Fruit fly (Drosophila melanogaster): Measurements from ENCODE around the gene Kmn1.
A peak's percentile ranks its signal among the peaks of the same experiment; 100 is the strongest.

Kmn1 gene

dm6 chrX:11576540-11576939 is 4.3 kb upstream of the Kmn1 start, which contains the start of gene CG11695:
TSS of gene CG11695 (plus strand) at chrX:11576883.
- peak; percentile 54 for TF ChIP-seq noc (tag; optimal IDR thresholded peaks at IDR 0.05)

- no peak for TF ChIP-seq noc (tag; optimal IDR thresholded peaks at IDR 0.05)
Observed at dm6 chrX:11573529-11573928, 1.3 kb upstream of the Kmn1 start, which contains the start of gene CG11696. TSS of gene CG11696 (plus strand) at chrX:11573731.

- TF ChIP-seq noc (tag; optimal IDR thresholded peaks at IDR 0.05): peak; percentile 67
Observed at dm6 chrX:11569956-11570695, 2.1 kb downstream of the Kmn1 start, which contains the start of the genes Polr2A and CG11699. TSS of gene Polr2A (minus strand) at chrX:11570326. TSS of gene CG11699 (plus strand) at chrX:11570621.

DNA sequence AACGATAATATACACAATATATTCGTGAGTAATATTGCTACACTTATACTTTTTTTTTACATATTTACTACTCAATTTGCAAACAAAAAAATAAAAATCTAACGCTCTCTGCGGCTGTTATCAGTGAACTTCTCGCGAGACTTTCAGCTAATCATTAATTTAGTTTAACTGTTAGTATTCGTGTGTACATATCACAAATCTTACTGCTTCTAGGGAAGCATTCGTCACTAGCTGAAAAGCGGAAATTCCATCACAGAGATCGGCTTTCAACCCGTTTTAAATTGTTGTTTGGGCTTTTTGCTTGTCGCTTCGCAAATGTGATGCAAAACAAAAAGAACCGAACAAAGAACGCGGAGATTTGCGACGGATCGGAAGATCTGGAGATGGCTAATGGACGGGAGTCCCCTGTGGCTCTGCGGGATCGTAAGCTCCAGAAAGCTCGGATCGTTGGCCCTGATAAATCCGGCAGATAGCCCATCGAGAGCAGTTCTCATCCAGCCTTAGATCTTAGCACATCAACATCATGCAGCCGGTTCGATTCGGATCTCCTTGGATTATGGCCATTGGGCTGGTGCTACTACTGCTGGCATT is 10.7 kb downstream of the Kmn1 start, which contains the start of gene PGRP-SA:
PGRP-SA (plus strand) TSS at position 194 of the 591 bp plus-strand sequence.
- peak; percentile 59 for TF ChIP-seq noc (tag; optimal IDR thresholded peaks at IDR 0.05)

DNA sequence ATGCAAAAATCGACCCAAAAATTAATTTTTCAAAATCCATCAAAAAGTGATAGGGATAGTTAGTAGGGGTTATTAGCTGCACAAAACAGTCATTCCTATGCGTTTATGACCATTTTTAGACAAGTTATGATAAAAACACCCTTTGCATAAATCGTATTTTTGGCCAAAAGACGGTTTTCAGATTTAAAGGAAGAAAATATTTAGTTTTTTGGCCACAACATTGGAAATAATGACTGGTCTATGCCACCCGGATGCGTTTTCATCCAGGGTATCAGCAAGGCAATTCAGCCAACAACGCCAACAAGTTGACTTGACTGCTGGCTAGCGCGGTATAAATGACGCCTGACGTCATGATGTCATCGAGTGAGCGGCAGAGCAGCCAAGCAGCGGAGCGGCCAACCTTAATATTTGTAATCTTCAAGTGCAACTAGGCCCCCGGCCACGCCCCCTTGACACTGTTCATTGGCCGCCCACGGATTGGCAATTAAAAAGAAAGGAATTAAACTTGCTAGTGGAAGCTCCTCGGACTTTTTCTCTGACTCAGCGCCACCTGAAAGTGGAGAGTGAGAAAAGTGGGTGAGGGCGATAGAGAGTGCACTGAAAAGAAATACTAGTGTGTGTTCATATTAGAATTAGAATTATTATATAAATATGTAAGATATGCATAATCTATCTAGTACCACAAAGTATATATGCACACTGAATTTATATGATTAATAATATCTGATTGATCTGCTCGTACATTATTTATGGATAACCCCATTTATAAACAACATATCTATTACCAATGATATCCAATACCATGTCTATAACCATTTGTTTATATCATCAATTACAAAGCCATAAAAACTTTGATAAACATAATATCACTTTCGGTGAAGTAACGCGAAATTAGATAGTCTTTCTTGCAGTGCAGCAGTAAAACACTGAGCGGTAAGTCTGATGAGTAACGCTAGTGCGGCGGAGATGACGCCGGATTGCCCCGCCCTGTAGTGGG is 12.2 kb downstream of the Kmn1 start:
- TF ChIP-seq noc (tag; optimal IDR thresholded peaks at IDR 0.05): peak; percentile 97

DNA sequence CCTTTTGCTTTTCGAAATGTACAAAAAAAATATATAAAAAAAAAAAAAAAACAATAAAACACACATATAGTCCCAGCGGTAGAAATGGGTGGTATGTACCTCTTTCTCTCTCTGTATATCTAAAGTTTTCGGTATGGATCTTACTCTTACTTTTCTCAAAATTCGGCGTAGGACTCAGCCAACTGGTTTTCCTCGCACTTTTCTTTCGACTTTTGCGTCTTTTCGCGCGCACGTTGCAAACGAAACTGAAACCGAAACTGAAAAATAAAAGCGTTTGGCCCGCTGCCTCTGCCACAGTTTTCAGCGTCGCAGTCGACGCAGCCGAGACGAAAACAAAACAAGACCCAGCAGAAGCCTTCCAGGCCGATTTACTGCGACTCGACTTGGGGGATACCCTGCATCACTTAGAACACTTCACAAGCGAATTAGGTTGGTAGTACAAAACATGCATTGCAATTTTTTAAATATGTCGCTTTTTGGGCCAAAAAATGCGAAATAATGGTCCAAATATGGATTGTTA is 13.8 kb downstream of the Kmn1 start, which contains the start of gene CG1572:
CG1572 (minus strand) TSS at position 266 of the 520 bp plus-strand sequence.
- TF ChIP-seq noc (tag; optimal IDR thresholded peaks at IDR 0.05): no peak

DNA sequence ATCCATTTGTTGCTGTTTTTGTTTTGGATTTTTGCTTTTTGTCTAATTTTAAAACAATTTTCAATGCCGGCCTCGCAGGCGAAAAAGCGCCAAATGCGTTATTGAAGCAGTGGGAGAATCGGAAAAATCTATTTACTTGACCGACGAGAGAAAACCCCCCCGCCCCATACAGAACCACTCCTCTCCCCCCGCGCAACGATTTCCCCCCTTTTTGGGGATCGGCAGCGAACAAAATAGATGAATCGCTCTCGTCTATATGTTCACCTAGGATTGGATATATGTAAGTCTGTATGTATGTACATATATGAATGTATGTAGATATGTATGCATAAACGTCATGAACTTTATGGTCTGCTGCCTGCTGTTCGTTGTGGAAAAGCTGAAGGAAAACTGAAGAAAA is 15.5 kb downstream of the Kmn1 start:
- no peak for TF ChIP-seq noc (tag; optimal IDR thresholded peaks at IDR 0.05)

DNA sequence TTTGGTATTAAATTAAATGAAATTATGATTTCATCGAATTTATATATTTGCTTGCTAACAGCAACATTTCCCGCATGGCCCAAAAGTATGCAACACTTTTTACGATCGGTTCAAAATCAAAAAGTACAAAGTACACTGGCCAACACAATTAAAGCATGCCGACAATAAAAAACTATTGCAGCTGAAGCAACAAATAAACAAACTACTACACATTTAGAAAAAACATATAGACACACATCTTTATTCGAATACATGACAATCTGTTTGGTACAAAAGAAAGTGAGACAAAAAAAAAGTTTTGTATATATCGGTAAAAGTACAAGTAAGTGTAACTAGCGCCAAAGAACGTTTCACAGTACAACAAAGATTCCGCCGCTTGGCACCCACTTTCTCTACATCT is 17.2 kb downstream of the Kmn1 start:
- TF ChIP-seq noc (tag; optimal IDR thresholded peaks at IDR 0.05): no peak

DNA sequence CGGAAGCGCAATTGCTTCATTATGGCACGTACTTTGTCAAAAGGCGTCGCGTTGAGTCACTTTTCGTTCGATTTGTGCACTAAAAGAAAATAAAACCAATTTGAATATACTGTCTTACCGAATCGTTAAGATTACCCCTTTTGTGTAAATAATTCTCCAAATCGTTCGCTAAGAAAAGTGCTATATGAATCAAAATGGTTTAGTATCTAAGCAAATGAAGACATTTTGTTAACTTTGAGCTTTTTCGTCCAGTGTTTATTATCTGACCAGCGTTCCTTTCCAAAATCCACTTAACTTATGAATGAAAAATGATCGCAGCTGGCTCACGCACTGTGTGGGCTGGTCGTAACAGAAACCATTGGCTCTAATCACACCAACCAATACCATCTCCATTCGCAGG is 22.2 kb downstream of the Kmn1 start:
- TF ChIP-seq noc (tag; optimal IDR thresholded peaks at IDR 0.05): peak; percentile 41

DNA sequence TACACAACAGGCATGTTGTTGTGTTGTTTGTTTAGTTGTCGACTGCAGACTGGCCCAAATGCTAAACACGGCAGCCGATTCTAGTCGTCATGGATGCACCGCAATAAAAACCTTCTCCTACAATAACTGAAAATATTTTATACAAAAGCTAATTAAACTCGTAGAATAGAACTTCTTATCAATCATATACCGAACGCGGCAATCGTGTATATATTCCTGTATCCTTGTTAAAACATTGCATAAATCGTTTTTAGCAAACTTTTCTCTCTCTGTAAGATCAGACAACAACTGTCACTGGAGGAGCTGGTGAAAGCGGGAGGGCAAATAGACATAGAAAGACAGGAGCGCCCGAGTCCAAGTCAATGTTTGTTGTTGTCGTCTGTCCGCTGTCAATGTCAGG is 23.5 kb downstream of the Kmn1 start:
- TF ChIP-seq noc (tag; optimal IDR thresholded peaks at IDR 0.05): no peak

DNA sequence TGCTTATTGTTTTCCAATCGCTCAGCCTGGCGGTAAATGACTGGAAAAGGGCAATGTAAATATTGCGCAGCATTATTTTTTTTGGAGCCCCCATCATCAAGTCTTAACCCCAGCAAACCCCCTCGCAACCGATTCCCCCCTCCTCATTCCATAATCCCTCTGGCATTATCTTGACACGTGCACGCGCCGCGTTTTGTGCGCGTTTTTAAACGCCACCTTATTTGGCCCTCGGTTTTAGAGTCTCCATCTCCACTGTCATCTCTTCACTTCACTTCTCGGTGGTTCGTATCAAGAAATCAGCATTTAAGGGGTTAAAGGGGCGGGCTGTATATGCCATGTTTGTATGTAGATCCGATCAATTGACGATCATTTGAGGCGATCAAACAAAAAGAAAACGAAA is 25.3 kb downstream of the Kmn1 start:
- TF ChIP-seq noc (tag; optimal IDR thresholded peaks at IDR 0.05): no peak

DNA sequence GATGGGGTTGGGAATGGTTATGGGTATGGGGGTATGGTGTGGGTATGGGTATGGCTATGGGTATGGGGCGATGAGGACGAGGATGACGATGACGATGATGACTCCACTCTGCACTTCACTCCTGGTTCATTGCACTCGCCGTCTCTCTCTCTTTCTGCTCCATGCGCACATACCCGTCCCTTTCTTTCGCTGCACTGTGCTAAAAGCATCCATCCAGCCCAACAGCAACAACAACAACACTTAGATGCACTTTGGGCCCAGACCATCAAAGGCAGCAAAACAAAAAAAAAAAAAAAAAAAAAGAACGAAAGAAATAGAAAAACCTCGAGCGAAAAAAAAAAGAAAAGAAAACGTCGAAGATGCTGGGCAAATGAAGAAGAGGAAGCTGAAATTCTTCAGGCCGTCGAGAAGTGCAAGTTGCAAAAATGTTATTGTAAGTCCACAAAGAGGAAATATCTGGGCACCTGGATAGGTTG is 27.3 kb downstream of the Kmn1 start:
- no peak for TF ChIP-seq noc (tag; optimal IDR thresholded peaks at IDR 0.05)

DNA sequence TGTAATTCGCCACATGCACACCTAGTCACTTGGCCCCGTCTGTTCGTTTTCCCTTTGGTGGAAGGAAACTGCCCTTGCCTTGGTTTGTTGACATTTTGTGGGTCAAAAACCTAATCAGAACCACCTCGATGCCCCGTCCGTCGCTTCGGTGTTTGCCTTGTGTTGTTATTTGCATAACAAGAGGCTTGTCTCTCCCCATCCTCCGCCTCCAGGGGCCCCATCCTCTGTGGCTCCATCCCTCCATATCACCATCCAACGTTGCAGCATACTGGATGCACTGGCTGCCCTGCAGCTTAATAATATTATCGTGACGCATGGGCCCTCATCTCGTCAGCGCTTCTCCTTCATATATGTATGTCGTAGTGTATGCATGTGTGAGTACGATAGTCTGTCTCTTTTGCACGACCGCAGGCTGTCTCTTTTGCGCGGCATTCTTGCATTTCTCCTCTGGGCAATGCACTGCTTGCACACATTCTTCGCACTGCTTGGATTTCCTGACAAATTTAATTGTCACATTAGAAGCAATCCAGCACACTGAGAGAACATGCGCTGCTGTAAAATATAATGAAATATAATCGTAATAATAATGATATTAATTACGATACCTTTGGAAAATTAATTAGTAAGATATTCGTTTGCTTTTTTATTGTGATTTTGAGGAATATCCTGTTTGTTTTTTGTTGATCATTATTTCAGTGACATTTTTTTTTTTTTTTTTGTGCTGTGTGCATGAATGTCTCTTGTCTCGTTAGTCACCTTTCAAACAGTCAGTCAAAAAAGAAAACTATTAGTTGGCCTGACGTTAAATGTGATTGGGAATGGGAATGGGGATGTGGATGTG is 27.9 kb downstream of the Kmn1 start:
- no peak for TF ChIP-seq noc (tag; optimal IDR thresholded peaks at IDR 0.05)

- TF ChIP-seq noc (tag; optimal IDR thresholded peaks at IDR 0.05): no peak
Observed at dm6 chrX:11543318-11543717, 28.9 kb downstream of the Kmn1 start.

DNA sequence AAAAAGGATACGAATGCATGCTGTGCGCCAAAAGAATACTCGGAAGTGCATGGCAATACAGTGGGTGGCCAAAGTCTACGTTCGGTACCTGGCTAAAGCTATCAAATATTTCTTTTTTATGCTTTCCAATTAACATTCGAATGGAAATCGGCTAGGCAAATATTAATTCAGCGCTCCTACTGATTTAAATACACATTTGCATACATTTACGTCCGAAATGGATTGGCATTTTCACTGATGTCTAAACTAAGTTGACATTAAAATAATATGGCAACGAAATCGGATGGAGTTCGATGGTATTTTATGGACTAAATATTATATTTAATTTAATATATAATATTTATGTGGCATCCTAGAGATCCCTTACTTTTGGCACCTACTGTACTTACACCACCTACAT is 29.7 kb downstream of the Kmn1 start:
- TF ChIP-seq noc (tag; optimal IDR thresholded peaks at IDR 0.05): no peak
